Comparison of ENCODE assay signal across 4 fruit fly cellular contexts in genomic region chrX:17755158-17755557, dm6.
TF ChIP-seq lines count a peak whose summit lies in the region.

No protein-coding gene starts in this region.

- TF ChIP-seq CTCF in whole organism, embryonic (GFP tag; optimal IDR thresholded peaks at IDR 0.05; lab: Kevin White, UChicago) = no peak

TF ChIP-seq in whole organism, embryonic, 481 proteins besides CTCF, POLR2A, EP300 and RAD21:
- no peak for TF ChIP-seq sqz (GFP tag; optimal IDR thresholded peaks at IDR 0.05; lab: Kevin White, UChicago)
- TF ChIP-seq sens (GFP tag; lab: Kevin White, UChicago) = peak; percentile 49
- peak; percentile 0 for TF ChIP-seq gem (tag; optimal IDR thresholded peaks at IDR 0.05; lab: Kevin White, UChicago)
- no peak for TF ChIP-seq dimm (GFP tag; IDR thresholded peaks at IDR 0.05; lab: Robert Waterston, UW)

TF ChIP-seq in whole organism, prepupa, 60 proteins besides CTCF, POLR2A, EP300 and RAD21 (continues in another document):
- no peak for TF ChIP-seq Hr4 (GFP tag; optimal IDR thresholded peaks at IDR 0.05; lab: Kevin White, UChicago)
- no peak for TF ChIP-seq CG32006 (GFP tag; optimal IDR thresholded peaks at IDR 0.05; lab: Kevin White, UChicago)
- peak; percentile 38 for TF ChIP-seq topi (GFP tag; optimal IDR thresholded peaks at IDR 0.05; lab: Kevin White, UChicago)
- no peak for TF ChIP-seq ss (GFP tag; optimal IDR thresholded peaks at IDR 0.05; lab: Kevin White, UChicago)
- no peak for TF ChIP-seq Hr38 (GFP tag; optimal IDR thresholded peaks at IDR 0.05; lab: Kevin White, UChicago)
- no peak for TF ChIP-seq cyc (GFP tag; optimal IDR thresholded peaks at IDR 0.05; lab: Kevin White, UChicago)
- no peak for TF ChIP-seq CG11762 (GFP tag; optimal IDR thresholded peaks at IDR 0.05; lab: Kevin White, UChicago; ENCODE audit: insufficient read depth)
- TF ChIP-seq CG3032 (tag; optimal IDR thresholded peaks at IDR 0.05; lab: Kevin White, UChicago) = peak; percentile 38
- no peak for TF ChIP-seq CG7368 (GFP tag; optimal IDR thresholded peaks at IDR 0.05; lab: Kevin White, UChicago)
- peak; percentile 51 for TF ChIP-seq Smox (GFP tag; optimal IDR thresholded peaks at IDR 0.05; lab: Kevin White, UChicago)
- TF ChIP-seq CG16779 (tag; optimal IDR thresholded peaks at IDR 0.05; lab: Kevin White, UChicago) = no peak
- TF ChIP-seq Hr39 (GFP tag; optimal IDR thresholded peaks at IDR 0.05; lab: Kevin White, UChicago) = peak; percentile 14
- TF ChIP-seq Eip93F (GFP tag; optimal IDR thresholded peaks at IDR 0.05; lab: Kevin White, UChicago) = no peak
- TF ChIP-seq net (GFP tag; optimal IDR thresholded peaks at IDR 0.05; lab: Kevin White, UChicago) = no peak
- peak; percentile 53 for TF ChIP-seq svp (GFP tag; lab: Kevin White, UChicago)
- TF ChIP-seq CG11294 (GFP tag; IDR thresholded peaks at IDR 0.05; lab: Robert Waterston, UW) = no peak
- no peak for TF ChIP-seq Ets21C (GFP tag; optimal IDR thresholded peaks at IDR 0.05; lab: Kevin White, UChicago)
- no peak for TF ChIP-seq Gug (GFP tag; IDR thresholded peaks at IDR 0.05; lab: Robert Waterston, UW)
- no peak for TF ChIP-seq Eip75B (GFP tag; optimal IDR thresholded peaks at IDR 0.05; lab: Kevin White, UChicago)
- TF ChIP-seq Met (GFP tag; optimal IDR thresholded peaks at IDR 0.05; lab: Kevin White, UChicago) = peak; percentile 53
- no peak for TF ChIP-seq acj6 (GFP tag; optimal IDR thresholded peaks at IDR 0.05; lab: Kevin White, UChicago)
- peak; percentile 53 for TF ChIP-seq Ets96B (tag; optimal IDR thresholded peaks at IDR 0.05; lab: Kevin White, UChicago)
- TF ChIP-seq lz (GFP tag; optimal IDR thresholded peaks at IDR 0.05; lab: Kevin White, UChicago) = peak; percentile 8
- TF ChIP-seq CG3919 (GFP tag; optimal IDR thresholded peaks at IDR 0.05; lab: Kevin White, UChicago) = peak; percentile 16
- TF ChIP-seq CG6808 (GFP tag; optimal IDR thresholded peaks at IDR 0.05; lab: Kevin White, UChicago) = peak; percentile 56
- no peak for TF ChIP-seq CG8119 (GFP tag; IDR thresholded peaks at IDR 0.05; lab: Robert Waterston, UW)
- TF ChIP-seq CG31627 (GFP tag; optimal IDR thresholded peaks at IDR 0.05; lab: Kevin White, UChicago) = peak; percentile 2
- TF ChIP-seq Sox102F (GFP tag; optimal IDR thresholded peaks at IDR 0.05; lab: Kevin White, UChicago) = peak; percentile 9
- peak; percentile 50 for TF ChIP-seq esn (GFP tag; optimal IDR thresholded peaks at IDR 0.05; lab: Kevin White, UChicago)
- no peak for TF ChIP-seq CG6854 (GFP tag; optimal IDR thresholded peaks at IDR 0.05; lab: Kevin White, UChicago)

TF ChIP-seq in whole organism, pupa, 21 proteins besides CTCF, POLR2A, EP300 and RAD21:
- TF ChIP-seq Ets98B (GFP tag; IDR thresholded peaks at IDR 0.05; lab: Robert Waterston, UW) = no peak
- TF ChIP-seq CG9948 (tag; optimal IDR thresholded peaks at IDR 0.05; lab: Kevin White, UChicago) = peak; percentile 52
- no peak for TF ChIP-seq EcR (GFP tag; optimal IDR thresholded peaks at IDR 0.05; lab: Kevin White, UChicago)
- TF ChIP-seq D1 (tag; optimal IDR thresholded peaks at IDR 0.05; lab: Kevin White, UChicago) = no peak
- no peak for TF ChIP-seq CG10348 (GFP tag; IDR thresholded peaks at IDR 0.05; lab: Robert Waterston, UW)
- no peak for TF ChIP-seq Pif1A (GFP tag; optimal IDR thresholded peaks at IDR 0.05; lab: Kevin White, UChicago)
- peak; percentile 1 for TF ChIP-seq CG14655 (GFP tag; optimal IDR thresholded peaks at IDR 0.05; lab: Kevin White, UChicago)
- TF ChIP-seq CG8159 (tag; optimal IDR thresholded peaks at IDR 0.05; lab: Kevin White, UChicago) = peak; percentile 61
- TF ChIP-seq gl (tag; optimal IDR thresholded peaks at IDR 0.05; lab: Kevin White, UChicago) = no peak
- TF ChIP-seq CG4496 (GFP tag; IDR thresholded peaks at IDR 0.05; lab: Robert Waterston, UW) = no peak
- TF ChIP-seq CG17806 (tag; optimal IDR thresholded peaks at IDR 0.05; lab: Kevin White, UChicago) = peak; percentile 55
- peak; percentile 47 for TF ChIP-seq CG15710 (tag; optimal IDR thresholded peaks at IDR 0.05; lab: Kevin White, UChicago)
- no peak for TF ChIP-seq CG12605 (GFP tag; IDR thresholded peaks at IDR 0.05; lab: Robert Waterston, UW)
- no peak for TF ChIP-seq CG32121 (GFP tag; IDR thresholded peaks at IDR 0.05; lab: Robert Waterston, UW)
- no peak for TF ChIP-seq rn (GFP tag; IDR thresholded peaks at IDR 0.05; lab: Robert Waterston, UW)
- TF ChIP-seq CG34367 (tag; optimal IDR thresholded peaks at IDR 0.05; lab: Kevin White, UChicago) = peak; percentile 25
- TF ChIP-seq Snoo (tag; optimal IDR thresholded peaks at IDR 0.05; lab: Kevin White, UChicago) = no peak
TF ChIP-seq in whole organism, pupa: peak in this region for 6.

TF ChIP-seq in whole organism, wandering third instar larva, 38 proteins besides CTCF, POLR2A, EP300 and RAD21:
- no peak for TF ChIP-seq Hr83 (GFP tag; optimal IDR thresholded peaks at IDR 0.05; lab: Kevin White, UChicago; ENCODE audit: poor library complexity, severe bottlenecking)
- TF ChIP-seq h (GFP tag; optimal IDR thresholded peaks at IDR 0.05; lab: Kevin White, UChicago) = peak; percentile 27
- TF ChIP-seq Sp1 (GFP tag; optimal IDR thresholded peaks at IDR 0.05; lab: Kevin White, UChicago) = peak; percentile 26
- TF ChIP-seq HLH106 (tag; optimal IDR thresholded peaks at IDR 0.05; lab: Kevin White, UChicago) = peak; percentile 29
- peak; percentile 63 for TF ChIP-seq OdsH (GFP tag; optimal IDR thresholded peaks at IDR 0.05; lab: Kevin White, UChicago)
- TF ChIP-seq psq (GFP tag; optimal IDR thresholded peaks at IDR 0.05; lab: Kevin White, UChicago) = no peak
- TF ChIP-seq foxo (GFP tag; optimal IDR thresholded peaks at IDR 0.05; lab: Kevin White, UChicago) = peak in 1 of 2 experiments; percentile 27

Comparison
In these comparisons a context has a peak if more than half of its experiments do, and no peak if none do; other contexts are left out.
1. Of the 7 proteins assayed by ChIP-seq in both whole organism, embryonic and whole organism, prepupa: peak only in whole organism, embryonic: none; only in whole organism, prepupa: Hr39 and Sox102F; in both: none; in neither: 5.